Fruit fly (Drosophila melanogaster): Measurements from ENCODE around the gene GstT3.
A peak's percentile ranks its signal among the peaks of the same experiment; 100 is the strongest.

Gene GstT3

dm6 chrX:20423747-20424165, 43.5 kb upstream of the GstT3 start, which contains the start of the genes Pp4-19C and cactin (continued):
- TF ChIP-seq sc (optimal IDR thresholded peaks at IDR 0.05) (no peak), sc (GFP tag; optimal IDR thresholded peaks at IDR 0.05) (no peak), tgo (GFP tag; IDR thresholded peaks at IDR 0.05) (no peak), wdn (GFP tag; IDR thresholded peaks at IDR 0.05) (no peak), Pdp1 (GFP tag; optimal IDR thresholded peaks at IDR 0.05) (peak; percentile 18 to 78), chinmo (GFP tag; IDR thresholded peaks at IDR 0.05; ENCODE audit: partially characterized antibody) (peak; percentile 49; the same call in 1 of the 4 replicates), Sry-δ (GFP tag; optimal IDR thresholded peaks at IDR 0.05) (peak; percentile 90), sna (GFP tag; IDR thresholded peaks at IDR 0.05; ENCODE audit: partially characterized antibody) (peak; percentile 86), Eip74EF (GFP tag; optimal IDR thresholded peaks at IDR 0.05) (no peak), HLHmδ (GFP tag; optimal IDR thresholded peaks at IDR 0.05) (no peak), CG15696 (tag; optimal IDR thresholded peaks at IDR 0.05) (no peak), gcm2 (GFP tag; optimal IDR thresholded peaks at IDR 0.05) (no peak), bigmax (GFP tag; optimal IDR thresholded peaks at IDR 0.05) (no peak), Lpt (GFP tag; optimal IDR thresholded peaks at IDR 0.05) (no peak), ato (GFP tag; IDR thresholded peaks at IDR 0.05; ENCODE audit: partially characterized antibody) (peak; percentile 74), CG31224 (GFP tag; IDR thresholded peaks at IDR 0.05) (no peak), CG16813 (GFP tag; IDR thresholded peaks at IDR 0.05; ENCODE audit: partially characterized antibody) (peak; percentile 91), CG8388 (GFP tag; optimal IDR thresholded peaks at IDR 0.05) (no peak), CG9215 (GFP tag; IDR thresholded peaks at IDR 0.05) (peak; percentile 30; the same call in 1 of the 2 replicates), CG33213 (GFP tag; optimal IDR thresholded peaks at IDR 0.05) (no peak), Taf1 (GFP tag; IDR thresholded peaks at IDR 0.05) (no peak), MESR4 (GFP tag; optimal IDR thresholded peaks at IDR 0.05) (no peak), CG10654 (GFP tag; optimal IDR thresholded peaks at IDR 0.05) (no peak), Myb (GFP tag; optimal IDR thresholded peaks at IDR 0.05) (peak; percentile 22), Rfx (GFP tag; IDR thresholded peaks at IDR 0.05) (peak; percentile 30; the same call in 1 of the 2 replicates), CG14710 (tag; optimal IDR thresholded peaks at IDR 0.05) (peak; percentile 60), ac (GFP tag; optimal IDR thresholded peaks at IDR 0.05) (no peak), Sox102F (GFP tag; optimal IDR thresholded peaks at IDR 0.05) (no peak), lola (GFP tag; optimal IDR thresholded peaks at IDR 0.05) (peak in 1 of 3 experiments; percentile 29), kay (GFP tag; optimal IDR thresholded peaks at IDR 0.05) (peak; percentile 71), NC2β (GFP tag; optimal IDR thresholded peaks at IDR 0.05) (no peak), bcd (GFP tag; optimal IDR thresholded peaks at IDR 0.05) (no peak), CG6689 (GFP tag; IDR thresholded peaks at IDR 0.05) (no peak), CG4424 (GFP tag; optimal IDR thresholded peaks at IDR 0.05) (peak; percentile 14), so (GFP tag; IDR thresholded peaks at IDR 0.05) (no peak), CG5953 (GFP tag; IDR thresholded peaks at IDR 0.05) (no peak), CG30431 (GFP tag; optimal IDR thresholded peaks at IDR 0.05) (no peak), CG31365 (tag; optimal IDR thresholded peaks at IDR 0.05) (no peak), CG16863 (GFP tag; optimal IDR thresholded peaks at IDR 0.05) (no peak), CG10274 (GFP tag; optimal IDR thresholded peaks at IDR 0.05) (no peak), Ada2b (GFP tag; IDR thresholded peaks at IDR 0.05) (no peak), MBD-R2 (GFP tag; IDR thresholded peaks at IDR 0.05) (peak; percentile 53; the same call in 1 of the 2 replicates), Med (GFP tag) (peak; percentile 88), NFAT (GFP tag; IDR thresholded peaks at IDR 0.05) (no peak), shn (GFP tag; optimal IDR thresholded peaks at IDR 0.05) (peak; percentile 1), Ets97D (GFP tag; optimal IDR thresholded peaks at IDR 0.05) (peak; percentile 30), ara (GFP tag; IDR thresholded peaks at IDR 0.05) (no peak), CG1233 (GFP tag; optimal IDR thresholded peaks at IDR 0.05) (no peak), Dip3 (GFP tag; optimal IDR thresholded peaks at IDR 0.05) (no peak), TFAM (GFP tag; optimal IDR thresholded peaks at IDR 0.05) (no peak), Atf6 (GFP tag; IDR thresholded peaks at IDR 0.05) (no peak), danr (GFP tag; IDR thresholded peaks at IDR 0.05) (no peak)

Data from whole organism, embryonic.